Worm (Caenorhabditis elegans) whole organism, L4 larva: ENCODE measurements around the gene srbc-11.

Experiments used
- D1046.2 ChIP-seq: fragments of 200-800 bp; sonication (Bioruptor generic); IDR thresholded peaks from 2 replicates; pipeline ENCODE4 v1.3.6; 2022; ENCODE audit warnings: missing genetic modification characterization, missing compliant biosample characterization
- F37D6.2 ChIP-seq: sonication (generic microtip); optimal IDR thresholded peaks from 2 replicates; lab custom pipeline; 2016; ENCODE audit warnings: mild to moderate bottlenecking, missing genetic modification characterization, missing compliant biosample characterization
- F49E8.2 ChIP-seq: sonication (generic microtip); optimal IDR thresholded peaks from 2 replicates; lab custom pipeline; 2016; ENCODE audit warnings: missing compliant biosample characterization, mild to moderate bottlenecking, missing genetic modification characterization, borderline replicate concordance
- Y105C5A.15 ChIP-seq: fragments of 200-800 bp; sonication (Bioruptor generic); IDR thresholded peaks from 2 replicates; pipeline ENCODE4 v1.3.6; 2022; ENCODE audit warnings: missing genetic modification characterization, missing compliant biosample characterization
- Y48G9A.11 ChIP-seq: fragments of 200-800 bp; sonication (Bioruptor generic); IDR thresholded peaks from 2 replicates; pipeline ENCODE4 v1.3.6; 2022; ENCODE audit warnings: missing genetic modification reagents, missing genetic modification characterization, missing compliant biosample characterization
- Y75B8A.6 ChIP-seq: fragments of 200-800 bp; sonication (Bioruptor generic); IDR thresholded peaks from 2 replicates; pipeline ENCODE4 v1.3.6; 2022; ENCODE audit warnings: missing genetic modification reagents, missing genetic modification characterization, missing compliant biosample characterization
- aly-2 ChIP-seq: sonication (generic microtip); optimal IDR thresholded peaks from 2 replicates; lab custom pipeline; 2018; ENCODE audit warnings: missing biosample characterization, missing genetic modification characterization
- attf-4 ChIP-seq: sonication (generic microtip); optimal IDR thresholded peaks from 3 replicates; lab custom pipeline; 2017; ENCODE audit warnings: missing biosample characterization, missing genetic modification characterization
- ceh-28 ChIP-seq: fragments of 150-350 bp; optimal IDR thresholded peaks from 2 replicates; lab custom pipeline; 2014; ENCODE audit warnings: missing biosample characterization, missing genetic modification reagents, missing genetic modification characterization
- cey-2 ChIP-seq: sonication (generic microtip); optimal IDR thresholded peaks from 3 replicates; lab custom pipeline; 2017; ENCODE audit warnings: missing genetic modification characterization, mild to moderate bottlenecking, missing compliant biosample characterization, antibody characterized with exemption, borderline replicate concordance; ENCODE audit not compliant: insufficient read depth
- dmd-9 ChIP-seq: fragments of 200-800 bp; sonication (Bioruptor generic); IDR thresholded peaks from 2 replicates; pipeline ENCODE4 v1.3.6; 2022; ENCODE audit warnings: missing genetic modification reagents, missing genetic modification characterization, missing compliant biosample characterization
- egl-27 ChIP-seq: sonication (generic microtip); optimal IDR thresholded peaks from 3 replicates; lab custom pipeline; 2017; ENCODE audit warnings: missing biosample characterization, missing genetic modification reagents, missing genetic modification characterization
- hif-1 ChIP-seq, 2 experiments: sonication (generic microtip); optimal IDR thresholded peaks; 2 replicates each; lab custom pipeline; 2016 to 2017; ENCODE audit warnings: missing compliant biosample characterization in 2 of 2, missing genetic modification characterization in 2 of 2, missing genetic modification reagents in 2 of 2, missing genotype in 2 of 2, mild to moderate bottlenecking in 1 of 2
- hlh-11 ChIP-seq: fragments of 200-800 bp; sonication (Bioruptor generic); optimal IDR thresholded peaks from 2 replicates; lab custom pipeline; 2018; ENCODE audit warnings: mild to moderate bottlenecking, missing genetic modification characterization, missing compliant biosample characterization
- hmg-1.1 ChIP-seq: fragments of 200-800 bp; sonication (Bioruptor generic); IDR thresholded peaks from 2 replicates; pipeline ENCODE4 v1.3.6; 2022; ENCODE audit warnings: missing genetic modification reagents, missing genetic modification characterization, missing compliant biosample characterization
- lin-1 ChIP-seq: fragments of 200-800 bp; sonication (Bioruptor generic); IDR thresholded peaks from 2 replicates; pipeline ENCODE4 v1.3.6; 2022; ENCODE audit warnings: missing genetic modification reagents, missing genetic modification characterization, missing compliant biosample characterization
- lin-38 ChIP-seq: fragments of 200-800 bp; sonication (Bioruptor generic); IDR thresholded peaks from 2 replicates; pipeline ENCODE4 v1.3.6; 2022; ENCODE audit warnings: missing genetic modification reagents, missing genetic modification characterization, missing compliant biosample characterization
- lsy-2 ChIP-seq, 2 experiments: fragments of 150-350 bp in 1 of 2; sonication (generic microtip) in 1 of 2; optimal IDR thresholded peaks; 2 replicates each; lab custom pipeline; 2014 to 2017; ENCODE audit warnings: missing biosample characterization in 2 of 2, missing genetic modification characterization in 2 of 2
- madf-5 ChIP-seq, 2 experiments: fragments of 200-800 bp; sonication (Bioruptor generic); IDR thresholded peaks; 2 replicates each; pipeline ENCODE4 v1.3.6; 2022; ENCODE audit warnings: missing compliant biosample characterization in 2 of 2, missing genetic modification characterization in 2 of 2
- mep-1 ChIP-seq: fragments of 150-350 bp; sonication (generic microtip); optimal IDR thresholded peaks from 3 replicates; lab custom pipeline; 2014; ENCODE audit warnings: missing biosample characterization, missing genetic modification characterization
- nhr-102 ChIP-seq: sonication (generic microtip); optimal IDR thresholded peaks from 2 replicates; lab custom pipeline; 2016; ENCODE audit warnings: mild to moderate bottlenecking, missing genetic modification characterization, moderate library complexity, missing compliant biosample characterization
- nhr-28 ChIP-seq: fragments of 150-350 bp; optimal IDR thresholded peaks from 2 replicates; lab custom pipeline; 2014; ENCODE audit warnings: missing biosample characterization, missing genetic modification characterization
- nhr-42 ChIP-seq: fragments of 200-800 bp; sonication (Bioruptor generic); IDR thresholded peaks from 2 replicates; pipeline ENCODE4 v1.3.6; 2022; ENCODE audit warnings: missing genetic modification characterization, missing compliant biosample characterization
- nhr-76 ChIP-seq: fragments of 150-350 bp; optimal IDR thresholded peaks from 2 replicates; lab custom pipeline; 2014; ENCODE audit warnings: missing biosample characterization, missing genetic modification characterization
- pha-4 ChIP-seq, 2 experiments: fragments of 150-350 bp in 1 of 2; fragments of 200-800 bp in 1 of 2; sonication (Bioruptor generic) in 1 of 2; IDR thresholded peaks in 1 of 2; optimal IDR thresholded peaks in 1 of 2; 2 replicates each; pipeline versions ENCODE4 v1.3.6 to Lab custom; 2014 to 2022; ENCODE audit warnings: missing genetic modification characterization in 2 of 2, missing genetic modification reagents in 2 of 2, missing biosample characterization in 1 of 2, missing compliant biosample characterization in 1 of 2
- pqm-1 ChIP-seq: sonication (generic microtip); optimal IDR thresholded peaks from 2 replicates; lab custom pipeline; 2017; ENCODE audit warnings: missing biosample characterization, missing genetic modification characterization
- saeg-2 ChIP-seq: fragments of 200-800 bp; sonication (Bioruptor generic); IDR thresholded peaks from 2 replicates; pipeline ENCODE4 v1.3.6; 2022; ENCODE audit warnings: missing genetic modification reagents, missing genetic modification characterization, missing compliant biosample characterization
- sdz-12 ChIP-seq: fragments of 200-800 bp; sonication (Bioruptor generic); optimal IDR thresholded peaks from 2 replicates; lab custom pipeline; 2018; ENCODE audit warnings: mild to moderate bottlenecking, missing genetic modification characterization, missing compliant biosample characterization
- snpc-4 ChIP-seq: fragments of 150-350 bp; optimal IDR thresholded peaks from 2 replicates; lab custom pipeline; 2014; ENCODE audit warnings: missing biosample characterization, missing genetic modification characterization
- spr-3 ChIP-seq: fragments of 200-800 bp; sonication (Bioruptor generic); optimal IDR thresholded peaks from 2 replicates; lab custom pipeline; 2018; ENCODE audit warnings: mild to moderate bottlenecking, missing genetic modification characterization, missing compliant biosample characterization
- unc-39 ChIP-seq: sonication (generic microtip); optimal IDR thresholded peaks from 2 replicates; lab custom pipeline; 2017; ENCODE audit warnings: missing biosample characterization, missing genetic modification characterization
- zag-1 ChIP-seq: fragments of 150-350 bp; optimal IDR thresholded peaks from 2 replicates; lab custom pipeline; 2014; ENCODE audit warnings: missing biosample characterization, missing genetic modification characterization
- zfp-2 ChIP-seq: sonication (generic microtip); optimal IDR thresholded peaks from 2 replicates; lab custom pipeline; 2016; ENCODE audit warnings: mild to moderate bottlenecking, missing genetic modification characterization, missing compliant biosample characterization
- zfp-3 ChIP-seq: fragments of 200-800 bp; sonication (Bioruptor generic); conservative IDR thresholded peaks from 2 replicates; pipeline ENCODE4 v1.3.6; 2022; ENCODE audit warnings: missing genetic modification reagents, missing genetic modification characterization, missing compliant biosample characterization
- zip-11 ChIP-seq: fragments of 200-800 bp; sonication (Bioruptor generic); IDR thresholded peaks from 2 replicates; pipeline ENCODE4 v1.3.6; 2022; ENCODE audit warnings: missing genetic modification characterization, missing compliant biosample characterization
- ztf-11 ChIP-seq: fragments of 150-350 bp; optimal IDR thresholded peaks from 2 replicates; lab custom pipeline; 2014; ENCODE audit warnings: missing biosample characterization, missing genetic modification characterization
- ztf-7 ChIP-seq: fragments of 150-350 bp; optimal IDR thresholded peaks from 2 replicates; lab custom pipeline; 2014; ENCODE audit warnings: missing biosample characterization, missing genetic modification characterization

The srbc-11 gene

DNA sequence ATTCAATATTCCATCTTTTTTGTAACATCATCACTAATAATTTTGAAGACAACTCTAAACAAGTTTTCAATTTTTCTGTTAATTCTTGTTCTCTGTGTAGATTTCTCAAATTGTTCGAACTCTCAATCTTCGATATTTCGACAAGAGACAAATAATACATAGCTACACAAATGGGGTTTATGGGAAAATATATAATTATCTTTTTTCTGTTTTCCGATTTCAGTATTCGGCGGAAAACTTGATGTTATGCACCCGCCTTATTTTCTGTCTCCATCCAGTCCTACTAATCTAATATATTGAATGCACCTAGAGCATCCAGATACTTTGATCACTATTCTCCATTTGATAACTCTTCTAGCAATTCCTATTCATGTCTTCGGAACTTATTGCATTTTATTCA is 43.9 kb upstream of the srbc-11 start, which contains the start of gene srh-268:
TSS of gene srh-268 (plus strand) at position 301 of the 400 bp plus-strand sequence.
- TF ChIP-seq lin-1 (GFP tag; lab: Robert Waterston, UW) (no peak), Y48G9A.11 (GFP tag; lab: Robert Waterston, UW) (no peak), egl-27 (tag; lab: Kevin White, UChicago) (no peak), nhr-28 (tag; lab: Kevin White, UChicago) (no peak), madf-5 (GFP tag; IDR thresholded peaks at IDR 0.05; lab: Robert Waterston, UW) (no peak), ztf-7 (tag; lab: Kevin White, UChicago) (no peak), dmd-9 (GFP tag; lab: Robert Waterston, UW) (no peak), D1046.2 (GFP tag; lab: Robert Waterston, UW) (no peak), cey-2 (tag; lab: Kevin White, UChicago) (no peak), zfp-2 (tag; lab: Kevin White, UChicago) (no peak), saeg-2 (GFP tag; lab: Robert Waterston, UW) (no peak), hmg-1.1 (no peak)

DNA sequence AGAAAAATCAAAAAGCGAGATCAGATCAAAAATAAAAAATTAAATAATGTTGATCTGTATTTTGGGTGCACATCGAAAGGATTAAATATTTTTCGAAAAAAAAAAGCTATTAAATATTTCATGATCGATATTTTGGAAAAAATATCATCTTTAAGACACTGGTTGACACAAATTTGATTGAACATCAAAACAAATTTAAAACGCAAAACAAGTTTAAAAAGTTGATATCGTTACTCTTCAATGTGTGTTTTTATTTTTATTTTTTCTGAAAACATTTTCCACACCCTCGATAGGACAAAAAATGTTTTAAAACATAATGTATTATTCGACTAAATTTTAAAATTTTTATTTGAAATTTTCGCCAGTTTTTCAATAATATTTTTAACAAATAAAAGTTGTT is 42.9 kb upstream of the srbc-11 start, which contains the start of gene C54F6.12:
TSS of gene C54F6.12 (minus strand) at position 101 of the 400 bp plus-strand sequence.
- no peak for TF ChIP-seq cey-2 (tag; lab: Kevin White, UChicago)
- no peak for TF ChIP-seq ztf-11 (tag; lab: Kevin White, UChicago)
- TF ChIP-seq, all 104 proteins: peak for 0

DNA sequence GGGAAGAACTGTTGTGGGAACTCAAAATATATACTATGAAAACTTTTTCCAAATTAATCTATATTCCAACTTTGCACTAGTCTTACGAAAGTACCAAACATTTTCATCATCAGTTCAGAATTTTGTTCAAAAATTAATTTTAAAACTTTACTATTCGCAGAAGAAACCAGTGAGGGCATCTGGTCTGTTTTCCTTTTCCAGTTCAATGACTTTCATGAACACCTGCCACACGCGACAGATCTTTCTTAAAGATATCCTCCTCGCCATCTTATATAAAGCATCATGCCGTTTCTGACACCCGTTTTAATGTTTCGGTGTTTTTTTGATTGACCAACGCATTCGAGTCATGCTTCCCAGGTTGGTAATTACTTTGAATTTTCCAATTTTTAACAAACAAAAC is 37.9 kb upstream of the srbc-11 start, which contains the start of gene C54F6.3:
TSS of gene C54F6.3 (plus strand) at position 301 of the 400 bp plus-strand sequence.
- TF ChIP-seq spr-3 (no peak), attf-4 (no peak), unc-39 (no peak), pqm-1 (tag; lab: Kevin White, UChicago) (no peak), nhr-42 (no peak), zip-11 (GFP tag; lab: Robert Waterston, UW) (no peak), zag-1 (tag; lab: Kevin White, UChicago) (no peak), sdz-12 (GFP tag; lab: Kevin White, UChicago) (no peak), nhr-76 (no peak), zfp-3 (GFP tag; lab: Robert Waterston, UW) (no peak), nhr-102 (tag; lab: Kevin White, UChicago) (no peak), Y75B8A.6 (GFP tag; lab: Robert Waterston, UW) (no peak), F49E8.2 (tag; lab: Kevin White, UChicago) (no peak), hif-1 (tag; optimal IDR thresholded peaks at IDR 0.05; lab: Kevin White, UChicago) (no peak), hlh-11 (no peak), snpc-4 (tag; lab: Kevin White, UChicago) (no peak)
- TF ChIP-seq, all 104 proteins: peak for 0

DNA sequence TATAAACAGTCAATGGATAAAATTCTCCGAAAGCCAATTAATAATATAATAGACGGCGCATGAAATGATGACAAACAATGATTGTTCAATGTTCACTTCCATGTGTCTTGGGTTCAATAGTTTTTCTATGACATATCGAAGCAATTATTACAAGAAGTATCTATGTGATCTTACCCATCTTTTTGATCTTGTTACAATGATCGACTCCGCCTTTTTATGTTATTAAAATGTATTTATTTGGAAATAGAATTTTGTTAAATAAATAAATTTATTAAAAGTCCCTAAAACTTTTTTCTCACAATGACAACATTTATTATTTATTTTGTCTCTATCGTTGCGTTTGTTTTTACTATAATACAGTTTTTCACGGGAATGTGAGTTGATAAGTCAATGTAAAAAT is 34.8 kb upstream of the srbc-11 start, which contains the start of gene swt-2:
TSS of gene swt-2 (plus strand) at position 301 of the 400 bp plus-strand sequence.
- TF ChIP-seq lsy-2 (tag; optimal IDR thresholded peaks at IDR 0.05; lab: Kevin White, UChicago) (no peak), pha-4 (GFP tag; IDR thresholded peaks at IDR 0.05; lab: Robert Waterston, UW) (no peak), pha-4 (tag; optimal IDR thresholded peaks at IDR 0.05; lab: Kevin White, UChicago) (no peak), F37D6.2 (no peak), ceh-28 (no peak), aly-2 (tag; lab: Kevin White, UChicago) (no peak), lin-38 (GFP tag; lab: Robert Waterston, UW) (no peak), mep-1 (tag; lab: Kevin White, UChicago) (no peak), Y105C5A.15 (GFP tag; lab: Robert Waterston, UW) (no peak)
